Fruit fly (Drosophila melanogaster) whole organism, embryonic: ENCODE results near the gene msn.

Source experiments
- Ada2b ChIP-seq: fragments of 200-800 bp; sonication (Bioruptor generic); IDR thresholded peaks from 2 replicates; pipeline ENCODE4 v1.3.6; 2022; ENCODE audit warnings: missing biosample characterization, missing genetic modification characterization
- CG13287 ChIP-seq: fragments of 200-800 bp; sonication (Bioruptor generic); IDR thresholded peaks from 2 replicates; pipeline ENCODE4 v1.3.6; 2022; ENCODE audit warnings: missing biosample characterization, missing genetic modification characterization; ENCODE audit not compliant: partially characterized antibody
- CG14710 ChIP-seq: fragments of 200-800 bp; sonication (Bioruptor generic); optimal IDR thresholded peaks from 3 replicates; lab custom pipeline; 2019; ENCODE audit warnings: missing biosample characterization, mild to moderate bottlenecking, missing genetic modification characterization, moderate library complexity
- CG1602 ChIP-seq: fragments of 200-800 bp; sonication (Bioruptor generic); optimal IDR thresholded peaks from 3 replicates; lab custom pipeline; 2016; ENCODE audit warnings: missing biosample characterization, missing genetic modification characterization
- CG18764 ChIP-seq: fragments of 200-800 bp; sonication (Bioruptor generic); optimal IDR thresholded peaks from 3 replicates; lab custom pipeline; 2016; ENCODE audit warnings: missing biosample characterization, missing genetic modification characterization
- Dbx ChIP-seq: fragments of 200-800 bp; sonication (Bioruptor generic); IDR thresholded peaks from 3 replicates; pipeline ENCODE4 v1.3.6; 2022; ENCODE audit warnings: missing biosample characterization, missing genetic modification characterization
- Eip74EF ChIP-seq, 2 experiments: fragments of 200-800 bp in 1 of 2; fragments of >200 bp in 1 of 2; sonication (Bioruptor generic) in 1 of 2; optimal IDR thresholded peaks; 2 replicates each; lab custom pipeline; 2017 to 2019; ENCODE audit warnings: missing biosample characterization in 2 of 2, missing genetic modification characterization in 2 of 2, mild to moderate bottlenecking in 1 of 2, moderate library complexity in 1 of 2
- Rx ChIP-seq: fragments of 200-800 bp; sonication (Bioruptor generic); IDR thresholded peaks from 2 replicates; pipeline ENCODE4 v1.3.6; 2022; ENCODE audit warnings: missing biosample characterization, missing genetic modification characterization
- h ChIP-seq: fragments of >200 bp; optimal IDR thresholded peaks from 2 replicates; lab custom pipeline; 2017
- slou ChIP-seq: fragments of 200-800 bp; sonication (Bioruptor generic); optimal IDR thresholded peaks from 3 replicates; lab custom pipeline; 2016; ENCODE audit warnings: missing biosample characterization, missing genetic modification characterization

DNA sequence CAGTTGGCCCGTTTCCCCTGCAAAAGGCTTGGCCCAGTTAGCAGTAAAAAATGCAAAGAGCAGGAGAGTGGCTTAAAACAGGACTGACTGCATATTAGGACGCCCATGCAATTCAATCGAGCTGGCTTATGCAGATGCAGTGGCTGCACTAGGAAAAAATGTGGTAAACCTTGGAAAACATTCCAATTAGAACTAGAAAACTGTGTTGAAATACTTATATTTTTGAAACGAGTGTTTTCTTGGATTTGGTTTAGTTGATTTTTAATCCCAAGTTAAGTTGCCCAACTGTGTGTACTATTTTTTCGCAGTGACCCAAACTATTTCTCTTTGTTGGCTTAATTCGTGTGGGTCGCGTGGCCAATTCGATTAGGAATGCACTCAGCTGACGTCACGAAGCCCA is 4.0 kb downstream of the msn start:
- TF ChIP-seq Ada2b (no peak), CG14710 (tag; lab: Kevin White, UChicago) (no peak), CG1602 (GFP tag; lab: Kevin White, UChicago) (no peak), Dbx (GFP tag; lab: Robert Waterston, UW) (no peak), Eip74EF (GFP tag; optimal IDR thresholded peaks at IDR 0.05; lab: Kevin White, UChicago) (no peak), Rx (GFP tag; lab: Robert Waterston, UW) (no peak), CG13287 (GFP tag; lab: Robert Waterston, UW) (no peak), slou (GFP tag; lab: Kevin White, UChicago) (no peak), CG18764 (no peak), h (no peak)
